Worm (Caenorhabditis elegans) whole organism, L1 larva: ENCODE results near the gene F28D1.6.

ENCODE experiments used
- aha-1 ChIP-seq: fragments of 150-350 bp; optimal IDR thresholded peaks from 2 replicates; lab custom pipeline; 2014; ENCODE audit warnings: missing biosample characterization, missing genetic modification characterization
- alr-1 ChIP-seq: fragments of 200-800 bp; sonication (Bioruptor generic); optimal IDR thresholded peaks from 2 replicates; lab custom pipeline; 2018; ENCODE audit warnings: borderline replicate concordance, mild to moderate bottlenecking, missing genetic modification characterization, missing compliant biosample characterization
- ama-1 ChIP-seq: fragments of 150-350 bp; optimal IDR thresholded peaks from 2 replicates; lab custom pipeline; 2014
- blmp-1 ChIP-seq: fragments of 150-350 bp; optimal IDR thresholded peaks from 2 replicates; lab custom pipeline; 2014; ENCODE audit warnings: missing biosample characterization, missing genetic modification characterization
- ceh-63 ChIP-seq: fragments of 200-800 bp; sonication (Bioruptor generic); optimal IDR thresholded peaks from 2 replicates; lab custom pipeline; 2018; ENCODE audit warnings: mild to moderate bottlenecking, missing genetic modification characterization, missing compliant biosample characterization
- ceh-82 ChIP-seq, 3 experiments: fragments of 150-350 bp in 1 of 3; sonication (generic microtip) in 2 of 3; optimal IDR thresholded peaks; 2 replicates each; lab custom pipeline; 2014 to 2017; ENCODE audit warnings: missing biosample characterization in 3 of 3, missing genetic modification characterization in 3 of 3
- dpl-1 ChIP-seq, 3 experiments: fragments of 150-350 bp in 2 of 3; sonication (generic microtip) in 1 of 3; optimal IDR thresholded peaks; 2 replicates each; lab custom pipeline; 2014 to 2017; ENCODE audit warnings: missing biosample characterization in 3 of 3, missing genetic modification characterization in 3 of 3, missing genetic modification reagents in 3 of 3
- dsc-1 ChIP-seq: sonication (generic microtip); optimal IDR thresholded peaks from 2 replicates; lab custom pipeline; 2016; ENCODE audit warnings: mild to moderate bottlenecking, missing genetic modification characterization, missing compliant biosample characterization
- efl-1 ChIP-seq, 4 experiments: fragments of 150-350 bp; optimal IDR thresholded peaks in 3 of 4; peaks in 1 of 4; 1 replicate in 1 of 4; 2 replicates in 3 of 4; lab custom pipeline; 2014; ENCODE audit warnings: missing biosample characterization in 2 of 4, missing genetic modification characterization in 2 of 4, missing genetic modification reagents in 2 of 4
- elt-2 ChIP-seq: sonication (generic microtip); optimal IDR thresholded peaks from 2 replicates; lab custom pipeline; 2016; ENCODE audit warnings: missing genetic modification characterization, mild to moderate bottlenecking, inconsistent platforms, missing compliant biosample characterization, missing genetic modification reagents
- elt-3 ChIP-seq, 6 experiments: fragments of 150-350 bp in 1 of 6; sonication (generic microtip); optimal IDR thresholded peaks; 2 replicates each; lab custom pipeline; 2017 to 2018; ENCODE audit warnings: missing biosample characterization in 6 of 6, missing genetic modification characterization in 6 of 6, inconsistent platforms in 1 of 6
- fkh-4 ChIP-seq: sonication (generic microtip); optimal IDR thresholded peaks from 2 replicates; lab custom pipeline; 2016; ENCODE audit warnings: missing compliant biosample characterization, missing genetic modification characterization, borderline replicate concordance
- fkh-8 ChIP-seq: sonication (generic microtip); optimal IDR thresholded peaks from 2 replicates; lab custom pipeline; 2016; ENCODE audit warnings: mild to moderate bottlenecking, missing genetic modification characterization, missing compliant biosample characterization
- fos-1 ChIP-seq: fragments of 150-350 bp; optimal IDR thresholded peaks from 2 replicates; lab custom pipeline; 2014; ENCODE audit warnings: missing biosample characterization, missing genetic modification characterization
- grh-1 ChIP-seq: fragments of 200-800 bp; sonication (Bioruptor generic); IDR thresholded peaks from 2 replicates; pipeline ENCODE4 v1.3.6; 2022; ENCODE audit warnings: missing genetic modification reagents, missing genetic modification characterization, missing compliant biosample characterization
- hlh-17 ChIP-seq: fragments of 200-800 bp; sonication (Bioruptor generic); optimal IDR thresholded peaks from 2 replicates; lab custom pipeline; 2018; ENCODE audit warnings: missing genetic modification characterization, mild to moderate bottlenecking, missing compliant biosample characterization, moderate library complexity, borderline replicate concordance
- hlh-4 ChIP-seq: sonication (generic microtip); optimal IDR thresholded peaks from 2 replicates; lab custom pipeline; 2016; ENCODE audit warnings: mild to moderate bottlenecking, missing genetic modification characterization, missing compliant biosample characterization
- lin-14 ChIP-seq: fragments of 200-800 bp; sonication (Bioruptor generic); optimal IDR thresholded peaks from 2 replicates; lab custom pipeline; 2018; ENCODE audit warnings: mild to moderate bottlenecking, missing genetic modification characterization, moderate library complexity, missing compliant biosample characterization
- lin-39 ChIP-seq: fragments of 150-350 bp; optimal IDR thresholded peaks from 2 replicates; lab custom pipeline; 2014; ENCODE audit warnings: missing biosample characterization, missing genetic modification reagents, missing genetic modification characterization
- mdl-1 ChIP-seq, 2 experiments: fragments of 150-350 bp; optimal IDR thresholded peaks; 2 replicates each; lab custom pipeline; 2014 to 2017; ENCODE audit warnings: missing biosample characterization in 2 of 2, missing genetic modification characterization in 2 of 2, inconsistent platforms in 1 of 2
- mef-2 ChIP-seq: fragments of 150-350 bp; optimal IDR thresholded peaks from 2 replicates; lab custom pipeline; 2014; ENCODE audit warnings: missing biosample characterization, missing genetic modification characterization
- nhr-19 ChIP-seq: fragments of 200-800 bp; sonication (Bioruptor generic); conservative IDR thresholded peaks from 2 replicates; pipeline ENCODE4 v1.3.6; 2022; ENCODE audit warnings: missing genetic modification characterization, missing compliant biosample characterization
- nhr-20 ChIP-seq: sonication (generic microtip); optimal IDR thresholded peaks from 2 replicates; lab custom pipeline; 2016; ENCODE audit warnings: mild to moderate bottlenecking, missing genetic modification characterization, missing compliant biosample characterization
- nhr-237 ChIP-seq: fragments of 150-350 bp; optimal IDR thresholded peaks from 2 replicates; lab custom pipeline; 2014; ENCODE audit warnings: missing biosample characterization, missing genetic modification characterization
- nhr-47 ChIP-seq: sonication (generic microtip); optimal IDR thresholded peaks from 2 replicates; lab custom pipeline; 2016; ENCODE audit warnings: mild to moderate bottlenecking, missing genetic modification characterization, moderate library complexity, missing compliant biosample characterization
- nhr-85 ChIP-seq: sonication (generic microtip); peaks from one replicate; lab custom pipeline; 2016; ENCODE audit warnings: missing genetic modification characterization, inconsistent platforms, missing compliant biosample characterization
- nhr-90 ChIP-seq: sonication (generic microtip); optimal IDR thresholded peaks from 2 replicates; lab custom pipeline; 2016; ENCODE audit warnings: mild to moderate bottlenecking, missing genetic modification characterization, missing compliant biosample characterization; ENCODE audit not compliant: poor library complexity
- pqm-1 ChIP-seq: sonication (generic microtip); optimal IDR thresholded peaks from 3 replicates; lab custom pipeline; 2017; ENCODE audit warnings: missing biosample characterization, missing genetic modification characterization
- rnt-1 ChIP-seq: sonication (generic microtip); optimal IDR thresholded peaks from 2 replicates; lab custom pipeline; 2016; ENCODE audit warnings: mild to moderate bottlenecking, missing genetic modification characterization, moderate library complexity, missing compliant biosample characterization
- snpc-4 ChIP-seq: fragments of 150-350 bp; optimal IDR thresholded peaks from 2 replicates; lab custom pipeline; 2014; ENCODE audit warnings: missing biosample characterization, missing genetic modification characterization
- snu-23 ChIP-seq: sonication (generic microtip); optimal IDR thresholded peaks from 2 replicates; lab custom pipeline; 2016; ENCODE audit warnings: missing genetic modification characterization, missing compliant biosample characterization
- sox-4 ChIP-seq: sonication (generic microtip); optimal IDR thresholded peaks from 2 replicates; lab custom pipeline; 2016; ENCODE audit warnings: missing genetic modification characterization, missing compliant biosample characterization
- sptf-1 ChIP-seq: fragments of 150-350 bp; optimal IDR thresholded peaks from 2 replicates; lab custom pipeline; 2014; ENCODE audit warnings: missing biosample characterization, missing genetic modification characterization
- swsn-7 ChIP-seq: sonication (generic microtip); optimal IDR thresholded peaks from 2 replicates; lab custom pipeline; 2016; ENCODE audit warnings: missing genetic modification characterization, missing compliant biosample characterization
- tlp-1 ChIP-seq: fragments of 150-350 bp; optimal IDR thresholded peaks from 2 replicates; lab custom pipeline; 2014; ENCODE audit warnings: missing biosample characterization, missing genetic modification characterization
- unc-30 ChIP-seq: sonication (generic microtip); optimal IDR thresholded peaks from 2 replicates; lab custom pipeline; 2017; ENCODE audit warnings: missing biosample characterization, missing genetic modification characterization
- unc-86 ChIP-seq: sonication (generic microtip); optimal IDR thresholded peaks from 2 replicates; lab custom pipeline; 2016; ENCODE audit warnings: missing genetic modification characterization, missing compliant biosample characterization
- unc-98 ChIP-seq: fragments of 200-800 bp; sonication (Bioruptor generic); IDR thresholded peaks from 2 replicates; pipeline ENCODE4 v1.3.6; 2022; ENCODE audit warnings: missing genetic modification characterization, missing compliant biosample characterization

Gene F28D1.6

DNA sequence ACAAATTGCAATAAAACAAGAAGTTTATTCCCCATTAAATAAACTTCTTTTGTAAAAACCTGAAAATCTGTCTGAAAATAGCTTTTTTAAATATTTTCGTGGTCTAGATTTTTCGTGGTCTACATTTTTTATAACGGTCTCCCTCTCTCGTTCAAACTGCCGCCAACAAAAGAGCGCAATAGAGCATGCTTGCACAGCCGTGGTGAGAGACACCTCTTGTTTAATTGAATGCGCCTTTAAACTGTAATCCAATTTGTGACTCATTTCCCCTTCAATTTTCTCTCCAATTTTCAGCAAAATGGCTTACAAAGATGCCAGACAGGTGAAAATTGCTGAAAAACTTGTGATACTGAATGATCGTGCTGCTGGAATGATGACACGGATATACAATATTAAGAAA is 19.2 kb upstream of the F28D1.6 start, which contains the start of gene gex-3 (continued):
- TF ChIP-seq blmp-1 (tag; lab: Kevin White, UChicago) (no peak), ama-1 (lab: Kevin White, UChicago) (no peak), dpl-1 (GFP tag; optimal IDR thresholded peaks at IDR 0.05; lab: Kevin White, UChicago) (peak; percentile 93 to 96 (median 96)), unc-98 (no peak), alr-1 (tag; lab: Kevin White, UChicago) (no peak), mef-2 (tag; lab: Kevin White, UChicago) (no peak), aha-1 (tag; lab: Kevin White, UChicago) (no peak), pqm-1 (tag; lab: Kevin White, UChicago) (no peak), fkh-8 (tag; lab: Kevin White, UChicago) (peak; percentile 73), ceh-63 (no peak), mdl-1 (tag; optimal IDR thresholded peaks at IDR 0.05; lab: Kevin White, UChicago) (peak in 1 of 2 experiments; percentile 75), nhr-90 (peak; percentile 78), nhr-85 (tag; lab: Kevin White, UChicago) (peak; percentile 86), nhr-237 (tag; lab: Kevin White, UChicago) (peak; percentile 16), sox-4 (no peak), unc-30 (tag; lab: Kevin White, UChicago) (no peak), swsn-7 (tag; lab: Kevin White, UChicago) (peak; percentile 75), nhr-19 (peak; percentile 72), lin-39 (tag; lab: Kevin White, UChicago) (peak; percentile 33), ceh-82 (tag; optimal IDR thresholded peaks at IDR 0.05; lab: Kevin White, UChicago) (peak; percentile 66 to 89 (median 75)), hlh-4 (tag; lab: Kevin White, UChicago) (no peak), grh-1 (GFP tag; lab: Robert Waterston, UW) (peak; percentile 64), unc-86 (tag; lab: Kevin White, UChicago) (peak; percentile 67), lin-14 (GFP tag; lab: Kevin White, UChicago) (peak; percentile 85), snu-23 (GFP tag; lab: Kevin White, UChicago) (peak; percentile 88), dsc-1 (tag; lab: Kevin White, UChicago) (peak; percentile 63), nhr-20 (tag; lab: Kevin White, UChicago) (peak; percentile 77), tlp-1 (tag; lab: Kevin White, UChicago) (no peak), sptf-1 (no peak), rnt-1 (tag; lab: Kevin White, UChicago) (peak; percentile 87), hlh-17 (GFP tag; lab: Kevin White, UChicago) (no peak), efl-1 (optimal IDR thresholded peaks at IDR 0.05; lab: Kevin White, UChicago) (peak; percentile 90 to 97), efl-1 (GFP tag; optimal IDR thresholded peaks at IDR 0.05 in 1 of 2; lab: Kevin White, UChicago) (peak; percentile 95 to 100), fos-1 (tag; lab: Kevin White, UChicago) (peak; percentile 79), nhr-47 (tag; lab: Kevin White, UChicago) (peak; percentile 83), fkh-4 (no peak)

DNA sequence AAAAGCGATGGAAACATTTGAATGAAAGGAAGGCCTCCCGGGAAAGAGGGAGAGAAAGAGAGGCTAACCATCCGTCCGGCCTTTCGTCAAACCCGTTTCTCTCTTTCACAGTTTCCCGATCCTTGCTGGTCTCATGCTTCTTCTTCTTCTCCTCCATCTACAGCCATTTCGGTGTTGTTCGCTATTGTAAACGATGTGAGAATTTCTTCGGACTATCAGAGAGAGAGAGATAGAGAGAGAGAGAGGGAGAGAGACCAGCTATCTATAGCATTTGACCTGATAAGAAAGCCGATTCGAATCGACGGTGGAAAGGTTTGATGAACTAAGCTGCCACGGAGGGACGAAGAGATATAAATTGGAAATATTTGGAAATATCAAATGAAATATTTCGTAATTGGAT is 18.5 kb upstream of the F28D1.6 start:
- TF ChIP-seq nhr-85 (tag; lab: Kevin White, UChicago) (peak; percentile 39), efl-1 (optimal IDR thresholded peaks at IDR 0.05; lab: Kevin White, UChicago) (no peak), efl-1 (GFP tag; optimal IDR thresholded peaks at IDR 0.05 in 1 of 2; lab: Kevin White, UChicago) (peak in 1 of 2 experiments; percentile 71), snpc-4 (tag; lab: Kevin White, UChicago) (no peak), elt-3 (tag; optimal IDR thresholded peaks at IDR 0.05; lab: Kevin White, UChicago) (peak in 2 of 6 experiments; percentile 36 to 50), blmp-1 (tag; lab: Kevin White, UChicago) (peak; percentile 87), pqm-1 (tag; lab: Kevin White, UChicago) (no peak)
- TF ChIP-seq, all 84 proteins: peak for 4

DNA sequence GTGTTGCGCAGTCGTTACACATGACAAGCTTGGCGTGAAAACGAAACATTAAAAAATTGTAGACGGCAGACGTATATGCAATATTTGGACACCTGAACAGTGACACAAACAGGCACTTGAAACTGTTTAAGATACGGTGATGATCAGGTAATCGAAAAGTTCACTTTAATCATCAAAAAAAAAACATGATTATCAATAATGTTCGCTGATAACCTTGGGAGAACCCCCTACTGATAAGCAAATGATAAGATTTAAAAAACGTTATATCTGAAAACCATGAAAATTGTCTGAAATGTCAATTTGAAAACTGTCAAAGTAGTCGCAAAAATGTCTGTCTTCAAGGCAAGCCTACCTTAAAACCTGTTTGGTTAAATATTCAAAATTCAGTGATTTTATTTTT is 15.0 kb upstream of the F28D1.6 start:
- TF ChIP-seq elt-2 (tag; lab: Kevin White, UChicago) = peak; percentile 5
- TF ChIP-seq nhr-90 = no peak
